Fruit fly (Drosophila melanogaster) whole organism, embryonic: ENCODE data around the gene usp.

ENCODE experiments used
- Ada2b ChIP-seq: fragments of 200-800 bp; sonication (Bioruptor generic); IDR thresholded peaks from 2 replicates; pipeline ENCODE4 v1.3.6; 2022; ENCODE audit warnings: missing biosample characterization, missing genetic modification characterization
- CG10543 ChIP-seq: fragments of 200-800 bp; sonication (Bioruptor generic); optimal IDR thresholded peaks from 3 replicates; lab custom pipeline; 2017; ENCODE audit warnings: missing biosample characterization, mild to moderate bottlenecking, missing genetic modification characterization, moderate library complexity
- CG12744 ChIP-seq: fragments of 200-800 bp; sonication (Bioruptor generic); optimal IDR thresholded peaks from 2 replicates; lab custom pipeline; 2016; ENCODE audit warnings: missing biosample characterization, missing genetic modification characterization
- CG13287 ChIP-seq: fragments of 200-800 bp; sonication (Bioruptor generic); IDR thresholded peaks from 2 replicates; pipeline ENCODE4 v1.3.6; 2022; ENCODE audit warnings: missing biosample characterization, missing genetic modification characterization; ENCODE audit not compliant: partially characterized antibody
- CG14014 ChIP-seq: fragments of 200-800 bp; sonication (Bioruptor generic); IDR thresholded peaks from 2 replicates; pipeline ENCODE4 v1.3.6; 2022; ENCODE audit warnings: missing biosample characterization, missing genetic modification characterization
- CG16863 ChIP-seq: fragments of 200-800 bp; sonication (Bioruptor generic); optimal IDR thresholded peaks from 3 replicates; lab custom pipeline; 2016; ENCODE audit warnings: missing biosample characterization, missing genetic modification characterization
- CG18599 ChIP-seq: fragments of 200-800 bp; sonication (Bioruptor generic); optimal IDR thresholded peaks from 3 replicates; lab custom pipeline; 2017; ENCODE audit warnings: missing biosample characterization, missing genetic modification characterization, mild to moderate bottlenecking, moderate library complexity, missing genetic modification reagents
- CG2116 ChIP-seq: fragments of 200-800 bp; sonication (Bioruptor generic); optimal IDR thresholded peaks from 3 replicates; lab custom pipeline; 2018; ENCODE audit warnings: missing biosample characterization, mild to moderate bottlenecking, missing genetic modification characterization
- CG2120 ChIP-seq: fragments of 200-800 bp; sonication (Bioruptor generic); optimal IDR thresholded peaks from 3 replicates; lab custom pipeline; 2016; ENCODE audit warnings: missing biosample characterization, missing genetic modification characterization
- CG2678 ChIP-seq: fragments of 200-800 bp; sonication (Bioruptor generic); optimal IDR thresholded peaks from 3 replicates; lab custom pipeline; 2019; ENCODE audit warnings: missing biosample characterization, mild to moderate bottlenecking, missing genetic modification characterization, moderate library complexity
- CG2712 ChIP-seq: fragments of 200-800 bp; optimal IDR thresholded peaks from 3 replicates; lab custom pipeline; 2019; ENCODE audit warnings: missing biosample characterization, mild to moderate bottlenecking, missing genetic modification characterization, moderate library complexity
- CG2875 ChIP-seq: fragments of 200-800 bp; sonication (Bioruptor generic); optimal IDR thresholded peaks from 2 replicates; lab custom pipeline; 2017; ENCODE audit warnings: missing biosample characterization, mild to moderate bottlenecking, missing genetic modification characterization, missing genetic modification reagents
- CG31365 ChIP-seq: fragments of 200-800 bp; sonication (Bioruptor generic); optimal IDR thresholded peaks from 2 replicates; lab custom pipeline; 2018; ENCODE audit warnings: missing biosample characterization, mild to moderate bottlenecking, missing genetic modification characterization
- CG33557 ChIP-seq: fragments of 200-800 bp; sonication (Bioruptor generic); optimal IDR thresholded peaks from 2 replicates; lab custom pipeline; 2019; ENCODE audit warnings: missing biosample characterization, mild to moderate bottlenecking, missing genetic modification characterization, moderate library complexity
- CG3847 ChIP-seq: fragments of 200-800 bp; sonication (Bioruptor generic); IDR thresholded peaks from 2 replicates; pipeline ENCODE4 v1.3.6; 2022; ENCODE audit warnings: missing biosample characterization, missing genetic modification characterization
- CG6272 ChIP-seq: fragments of 200-800 bp; sonication (Bioruptor generic); IDR thresholded peaks from 2 replicates; pipeline ENCODE4 v1.3.6; 2022; ENCODE audit warnings: missing biosample characterization, missing genetic modification characterization
- CG6683 ChIP-seq: fragments of 200-800 bp; sonication (Bioruptor generic); optimal IDR thresholded peaks from 2 replicates; lab custom pipeline; 2017; ENCODE audit warnings: missing biosample characterization, mild to moderate bottlenecking, missing genetic modification characterization, missing genetic modification reagents
- CG6791 ChIP-seq: fragments of 200-800 bp; sonication (Bioruptor generic); IDR thresholded peaks from 3 replicates; pipeline ENCODE4 v1.3.6; 2022; ENCODE audit warnings: missing biosample characterization, missing genetic modification characterization; ENCODE audit not compliant: partially characterized antibody
- CG7745 ChIP-seq: fragments of 200-800 bp; sonication (Bioruptor generic); optimal IDR thresholded peaks from 2 replicates; lab custom pipeline; 2018; ENCODE audit warnings: missing biosample characterization, mild to moderate bottlenecking, missing genetic modification characterization, moderate library complexity
- CG9437 ChIP-seq: fragments of 200-800 bp; sonication (Bioruptor generic); optimal IDR thresholded peaks from 2 replicates; lab custom pipeline; 2018; ENCODE audit warnings: missing biosample characterization, mild to moderate bottlenecking, missing genetic modification characterization
- D19A ChIP-seq: fragments of 200-800 bp; optimal IDR thresholded peaks from 3 replicates; lab custom pipeline; 2019; ENCODE audit warnings: missing biosample characterization, mild to moderate bottlenecking, missing genetic modification characterization, moderate library complexity
- Dbx ChIP-seq: fragments of 200-800 bp; sonication (Bioruptor generic); IDR thresholded peaks from 3 replicates; pipeline ENCODE4 v1.3.6; 2022; ENCODE audit warnings: missing biosample characterization, missing genetic modification characterization
- Elba2 ChIP-seq: fragments of 200-800 bp; sonication (Bioruptor generic); optimal IDR thresholded peaks from 3 replicates; lab custom pipeline; 2016; ENCODE audit warnings: missing biosample characterization, missing genetic modification characterization
- Ets65A ChIP-seq: fragments of 200-800 bp; sonication (Bioruptor generic); peaks from one replicate; lab custom pipeline; 2016; ENCODE audit warnings: missing biosample characterization, missing genetic modification characterization
- H15 ChIP-seq: fragments of 200-800 bp; sonication (Bioruptor generic); IDR thresholded peaks from 3 replicates; pipeline ENCODE4 v1.3.6; 2022; ENCODE audit warnings: missing biosample characterization, missing genetic modification characterization
- Hr3 ChIP-seq: fragments of 200-800 bp; sonication (Bioruptor generic); optimal IDR thresholded peaks from 3 replicates; lab custom pipeline; 2016; ENCODE audit warnings: missing biosample characterization, missing genetic modification characterization
- MTF-1 ChIP-seq: fragments of 200-800 bp; sonication (Bioruptor generic); optimal IDR thresholded peaks from 2 replicates; lab custom pipeline; 2018; ENCODE audit warnings: missing biosample characterization, mild to moderate bottlenecking, missing genetic modification characterization, borderline replicate concordance
- Med ChIP-seq: fragments of 200-800 bp; sonication (Bioruptor generic); peaks from one replicate; lab custom pipeline; 2016; ENCODE audit warnings: missing biosample characterization, missing genetic modification characterization, mild to moderate bottlenecking, inconsistent platforms, moderate library complexity
- Nf-YC ChIP-seq: fragments of 200-800 bp; optimal IDR thresholded peaks from 3 replicates; lab custom pipeline; 2019; ENCODE audit warnings: missing biosample characterization, mild to moderate bottlenecking, missing genetic modification characterization, moderate library complexity
- Ptx1 ChIP-seq: fragments of 200-800 bp; sonication (Bioruptor generic); IDR thresholded peaks from 2 replicates; pipeline ENCODE4 v1.3.6; 2022; ENCODE audit warnings: missing biosample characterization, missing genetic modification characterization
- Rfx ChIP-seq: fragments of 200-800 bp; sonication (Bioruptor generic); IDR thresholded peaks from 2 replicates; pipeline ENCODE4 v1.3.6; 2022; ENCODE audit warnings: missing biosample characterization, missing genetic modification characterization
- Xrp1 ChIP-seq: fragments of 200-800 bp; sonication (Bioruptor generic); IDR thresholded peaks from 2 replicates; pipeline ENCODE4 v1.3.6; 2022; ENCODE audit warnings: missing biosample characterization, missing genetic modification characterization
- abd-A ChIP-seq: fragments of 200-800 bp; sonication (Bioruptor generic); optimal IDR thresholded peaks from 3 replicates; lab custom pipeline; 2019; ENCODE audit warnings: missing biosample characterization, mild to moderate bottlenecking, missing genetic modification characterization, moderate library complexity
- cas ChIP-seq: fragments of 200-800 bp; sonication (Bioruptor generic); IDR thresholded peaks from 2 replicates; pipeline ENCODE4 v1.3.6; 2022; ENCODE audit warnings: missing biosample characterization, missing genetic modification characterization
- dysf ChIP-seq: fragments of 200-800 bp; sonication (Bioruptor generic); IDR thresholded peaks from 3 replicates; pipeline ENCODE4 v1.3.6; 2022; ENCODE audit warnings: missing biosample characterization, missing genetic modification characterization
- eyg ChIP-seq: fragments of 200-800 bp; sonication (Bioruptor generic); optimal IDR thresholded peaks from 3 replicates; lab custom pipeline; 2016; ENCODE audit warnings: missing biosample characterization, missing genetic modification characterization
- ftz-f1 ChIP-seq: fragments of 200-800 bp; sonication (Bioruptor generic); optimal IDR thresholded peaks from 2 replicates; lab custom pipeline; 2016; ENCODE audit warnings: missing biosample characterization, missing genetic modification characterization
- gfzf ChIP-seq: fragments of 200-800 bp; sonication (Bioruptor generic); optimal IDR thresholded peaks from 2 replicates; lab custom pipeline; 2016; ENCODE audit warnings: missing biosample characterization, mild to moderate bottlenecking, missing genetic modification characterization, moderate library complexity
- ham ChIP-seq: fragments of 200-800 bp; sonication (Bioruptor generic); IDR thresholded peaks from 2 replicates; pipeline ENCODE4 v1.3.6; 2022; ENCODE audit warnings: missing biosample characterization, missing genetic modification characterization
- inv ChIP-seq: fragments of 200-800 bp; sonication (Bioruptor generic); IDR thresholded peaks from 2 replicates; pipeline ENCODE4 v1.3.6; 2022; ENCODE audit warnings: missing biosample characterization, missing genetic modification characterization; ENCODE audit not compliant: partially characterized antibody
- knrl ChIP-seq: fragments of 200-800 bp; sonication (Bioruptor generic); IDR thresholded peaks from 3 replicates; pipeline ENCODE4 v1.3.6; 2022; ENCODE audit warnings: missing biosample characterization, missing genetic modification characterization; ENCODE audit not compliant: partially characterized antibody
- lab ChIP-seq: fragments of 200-800 bp; sonication (Bioruptor generic); optimal IDR thresholded peaks from 3 replicates; lab custom pipeline; 2017; ENCODE audit warnings: missing biosample characterization, missing genetic modification characterization, mild to moderate bottlenecking, moderate library complexity, missing genetic modification reagents
- lbe ChIP-seq: fragments of 200-800 bp; sonication (Bioruptor generic); optimal IDR thresholded peaks from 2 replicates; lab custom pipeline; 2016; ENCODE audit warnings: missing biosample characterization, mild to moderate bottlenecking, missing genetic modification characterization
- nmo ChIP-seq: fragments of 200-800 bp; sonication (Bioruptor generic); optimal IDR thresholded peaks from 2 replicates; lab custom pipeline; 2018; ENCODE audit warnings: missing biosample characterization, mild to moderate bottlenecking, missing genetic modification characterization, moderate library complexity
- nom ChIP-seq: fragments of 200-800 bp; sonication (Bioruptor generic); optimal IDR thresholded peaks from 2 replicates; lab custom pipeline; 2017; ENCODE audit warnings: missing biosample characterization, missing genetic modification characterization, mild to moderate bottlenecking, moderate library complexity, missing genetic modification reagents
- repo ChIP-seq: fragments of 200-800 bp; sonication (Bioruptor generic); optimal IDR thresholded peaks from 2 replicates; lab custom pipeline; 2016; ENCODE audit warnings: missing biosample characterization, missing genetic modification characterization
- slbo ChIP-seq: fragments of 200-800 bp; sonication (Bioruptor generic); IDR thresholded peaks from 2 replicates; pipeline ENCODE4 v1.3.6; 2022; ENCODE audit warnings: missing biosample characterization, missing genetic modification characterization
- sna ChIP-seq: fragments of 200-800 bp; sonication (Bioruptor generic); IDR thresholded peaks from 2 replicates; pipeline ENCODE4 v1.3.6; 2022; ENCODE audit warnings: missing biosample characterization, missing genetic modification characterization; ENCODE audit not compliant: partially characterized antibody
- sr ChIP-seq: fragments of 200-800 bp; sonication (Bioruptor generic); IDR thresholded peaks from 3 replicates; pipeline ENCODE4 v1.3.6; 2022; ENCODE audit warnings: missing biosample characterization, missing genetic modification characterization
- tgo ChIP-seq: fragments of 200-800 bp; sonication (Bioruptor generic); IDR thresholded peaks from 3 replicates; pipeline ENCODE4 v1.3.6; 2022; ENCODE audit warnings: missing biosample characterization, missing genetic modification characterization
- trh ChIP-seq: fragments of 200-800 bp; sonication (Bioruptor generic); optimal IDR thresholded peaks from 2 replicates; lab custom pipeline; 2016; ENCODE audit warnings: missing biosample characterization, missing genetic modification characterization

usp gene

DNA sequence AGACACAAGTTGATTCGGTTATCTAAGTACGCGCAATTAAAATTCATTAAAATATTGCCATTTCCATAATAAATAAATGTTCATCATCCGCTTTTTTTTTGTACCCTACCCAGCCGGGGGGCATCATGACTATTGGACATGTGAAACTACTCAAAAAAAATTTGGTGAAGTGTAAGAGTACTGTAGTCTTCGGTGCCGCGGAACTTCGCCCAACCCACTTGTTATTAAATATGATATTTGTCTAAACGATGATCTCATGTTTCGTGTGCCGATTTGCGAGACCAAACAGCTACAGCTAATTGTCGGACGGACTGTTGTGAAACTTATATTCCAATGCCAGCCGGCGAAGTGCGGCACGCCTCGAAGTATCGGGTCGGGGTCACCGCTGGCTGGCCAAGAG lies 46.7 kb upstream of the usp start (continued):
- no peak for TF ChIP-seq CG3847 (GFP tag; lab: Robert Waterston, UW)
- no peak for TF ChIP-seq ham (GFP tag; lab: Robert Waterston, UW)
- peak; percentile 26 for TF ChIP-seq CG18599 (GFP tag; lab: Kevin White, UChicago)
- TF ChIP-seq Ptx1 (GFP tag; lab: Robert Waterston, UW), result peak; percentile 36; the same call in 1 of the 2 replicates
- peak; percentile 30; the same call in 1 of the 3 replicates for TF ChIP-seq tgo (GFP tag; lab: Robert Waterston, UW)
- TF ChIP-seq Dbx (GFP tag; lab: Robert Waterston, UW), result no peak
- peak; percentile 40; the same call in 1 of the 2 replicates for TF ChIP-seq Rfx (GFP tag; lab: Robert Waterston, UW)
- peak; percentile 21 for TF ChIP-seq CG2120 (GFP tag; lab: Kevin White, UChicago)
- TF ChIP-seq CG6272 (GFP tag; lab: Robert Waterston, UW), result no peak
- no peak for TF ChIP-seq gfzf (GFP tag; lab: Kevin White, UChicago)
- peak; percentile 40 for TF ChIP-seq lab (GFP tag; lab: Kevin White, UChicago)
- TF ChIP-seq CG16863 (GFP tag; lab: Kevin White, UChicago), result no peak
- TF ChIP-seq eyg (GFP tag; lab: Kevin White, UChicago), result no peak
- no peak for TF ChIP-seq knrl
- TF ChIP-seq Xrp1 (GFP tag; lab: Robert Waterston, UW), result no peak
- TF ChIP-seq CG2712 (tag; lab: Kevin White, UChicago), result no peak
- TF ChIP-seq CG14014, result no peak
- TF ChIP-seq CG9437 (GFP tag; lab: Kevin White, UChicago), result no peak
- TF ChIP-seq slbo (GFP tag; lab: Robert Waterston, UW), result peak; percentile 6; the same call in 1 of the 2 replicates
- no peak for TF ChIP-seq CG33557 (GFP tag; lab: Kevin White, UChicago)
- TF ChIP-seq CG6683 (GFP tag; lab: Kevin White, UChicago), result no peak
- TF ChIP-seq CG2875 (GFP tag; lab: Kevin White, UChicago), result no peak
- TF ChIP-seq Hr3 (GFP tag; lab: Kevin White, UChicago), result no peak
- no peak for TF ChIP-seq sr
- no peak for TF ChIP-seq CG2678 (tag; lab: Kevin White, UChicago)
- TF ChIP-seq CG12744 (GFP tag; lab: Kevin White, UChicago), result no peak
- no peak for TF ChIP-seq Nf-YC (tag; lab: Kevin White, UChicago)
- no peak for TF ChIP-seq CG13287 (GFP tag; lab: Robert Waterston, UW)
- TF ChIP-seq Ada2b (GFP tag; lab: Robert Waterston, UW), result 0 out of 2 replicates have a peak, but pooled peaks have one; percentile 5
- no peak for TF ChIP-seq nom (GFP tag; lab: Kevin White, UChicago)
- peak; percentile 78 for TF ChIP-seq Med (GFP tag; lab: Kevin White, UChicago)
- TF ChIP-seq CG7745 (tag; lab: Kevin White, UChicago), result no peak
- TF ChIP-seq Ets65A (GFP tag; lab: Kevin White, UChicago), result peak; percentile 78
- TF ChIP-seq ftz-f1 (GFP tag; lab: Kevin White, UChicago), result peak; percentile 26
- TF ChIP-seq CG10543 (GFP tag; lab: Kevin White, UChicago), result no peak
- TF ChIP-seq abd-A (tag; lab: Kevin White, UChicago), result no peak
- TF ChIP-seq cas (GFP tag; lab: Robert Waterston, UW), result no peak
- no peak for TF ChIP-seq sna (GFP tag; lab: Robert Waterston, UW)
- TF ChIP-seq repo (GFP tag; lab: Kevin White, UChicago), result no peak
- no peak for TF ChIP-seq nmo (GFP tag; lab: Kevin White, UChicago)
- TF ChIP-seq D19A (tag; lab: Kevin White, UChicago), result peak; percentile 59
- TF ChIP-seq trh (GFP tag; lab: Kevin White, UChicago), result no peak
- no peak for TF ChIP-seq inv (GFP tag; lab: Robert Waterston, UW)
- TF ChIP-seq H15 (GFP tag; lab: Robert Waterston, UW), result no peak
- TF ChIP-seq CG6791, result no peak
- no peak for TF ChIP-seq CG2116
- TF ChIP-seq lbe (GFP tag; lab: Kevin White, UChicago), result no peak
- no peak for TF ChIP-seq MTF-1 (GFP tag; lab: Kevin White, UChicago)
- TF ChIP-seq Elba2 (GFP tag; lab: Kevin White, UChicago), result no peak
- TF ChIP-seq CG31365, result no peak
- 0 out of 3 replicates have a peak, but pooled peaks have one; percentile 10 for TF ChIP-seq dysf (GFP tag; lab: Robert Waterston, UW)
